Worm (Caenorhabditis elegans) whole organism, L4/young adult: ENCODE measurements around the gene F47E1.4.
A peak's percentile ranks its signal among the peaks of the same experiment; 100 is the strongest.

Experiments
- W03F9.2 ChIP-seq: fragments of 150-350 bp; optimal IDR thresholded peaks from 2 replicates; lab custom pipeline; 2014; ENCODE audit warnings: missing biosample characterization, missing genetic modification characterization
- dao-5 ChIP-seq: sonication (generic microtip); optimal IDR thresholded peaks from 2 replicates; lab custom pipeline; 2016; ENCODE audit warnings: missing genotype, missing genetic modification characterization, moderate library complexity, missing compliant biosample characterization
- him-1 ChIP-seq: sonication (generic microtip); optimal IDR thresholded peaks from 2 replicates; lab custom pipeline; 2016; ENCODE audit warnings: missing genotype, missing genetic modification reagents, missing genetic modification characterization, missing compliant biosample characterization

The F47E1.4 gene

DNA sequence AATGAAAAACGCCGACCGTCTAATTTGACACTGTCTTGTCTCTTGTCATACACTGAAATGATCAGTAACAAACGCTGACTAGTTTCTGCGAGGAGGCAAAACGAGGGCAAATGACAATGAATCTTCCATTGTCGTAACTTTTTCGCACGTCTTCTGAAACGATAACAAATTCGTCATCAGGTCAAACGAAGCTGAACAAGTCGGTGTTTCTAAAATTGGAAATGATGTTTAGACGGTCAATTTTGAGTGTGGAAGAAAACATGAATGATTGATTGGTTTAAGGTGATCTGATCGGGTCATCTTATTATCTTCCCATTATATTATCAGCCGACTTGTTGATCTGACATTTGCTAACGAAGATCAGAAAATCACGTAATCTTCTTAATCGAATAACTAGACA, 9.2 kb upstream of the F47E1.4 start:
- no peak for TF ChIP-seq W03F9.2 (tag; lab: Kevin White, UChicago)
- no peak for TF ChIP-seq dao-5 (tag; lab: Kevin White, UChicago)
- TF ChIP-seq him-1 (tag; lab: Kevin White, UChicago), result no peak

DNA sequence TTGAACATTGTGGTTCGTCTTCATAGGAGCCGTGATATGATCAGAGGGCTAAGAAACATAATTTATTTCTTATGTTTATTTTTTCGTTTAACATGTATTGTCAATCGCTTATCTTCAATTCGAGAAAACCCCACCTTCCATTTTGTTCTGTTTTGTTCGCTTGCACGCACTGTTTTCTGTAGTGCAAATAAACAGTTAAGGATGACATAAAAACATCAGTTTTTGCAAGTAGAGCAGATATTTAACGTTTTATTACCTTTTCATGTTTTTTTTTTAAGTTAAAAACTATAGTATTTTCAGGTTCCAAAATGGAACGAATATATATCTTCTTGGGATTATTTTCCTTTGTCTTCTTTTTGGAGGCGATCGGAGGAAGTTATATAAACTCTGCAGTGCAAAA, 5.3 kb upstream of the F47E1.4 start, which contains the start of gene F47E1.2:
Gene F47E1.2 (plus strand): TSS at position 301 of the 400 bp plus-strand sequence.
- TF ChIP-seq W03F9.2 (tag; lab: Kevin White, UChicago) (no peak), him-1 (tag; lab: Kevin White, UChicago) (no peak), dao-5 (tag; lab: Kevin White, UChicago) (no peak)

DNA sequence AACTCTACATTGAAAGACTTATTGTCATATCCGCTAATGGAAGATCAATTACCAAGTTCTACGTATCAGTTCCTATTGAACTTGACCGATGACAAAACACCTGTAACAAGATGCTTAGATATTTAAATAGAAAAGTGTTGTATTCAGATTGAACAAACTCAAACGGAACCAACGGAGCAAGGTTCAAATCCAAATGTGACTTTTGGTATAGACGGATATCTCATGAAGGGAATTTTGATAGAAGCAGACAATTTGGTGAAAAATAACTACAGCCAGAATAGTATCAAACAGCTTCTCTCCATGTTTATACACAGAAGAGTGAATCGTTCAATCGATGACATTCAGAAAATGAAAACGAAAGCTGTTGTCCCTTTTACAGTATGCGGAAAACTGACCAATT, 816 bp downstream of the F47E1.4 start:
- TF ChIP-seq W03F9.2 (tag; lab: Kevin White, UChicago), result no peak
- no peak for TF ChIP-seq him-1 (tag; lab: Kevin White, UChicago)
- no peak for TF ChIP-seq dao-5 (tag; lab: Kevin White, UChicago)

DNA sequence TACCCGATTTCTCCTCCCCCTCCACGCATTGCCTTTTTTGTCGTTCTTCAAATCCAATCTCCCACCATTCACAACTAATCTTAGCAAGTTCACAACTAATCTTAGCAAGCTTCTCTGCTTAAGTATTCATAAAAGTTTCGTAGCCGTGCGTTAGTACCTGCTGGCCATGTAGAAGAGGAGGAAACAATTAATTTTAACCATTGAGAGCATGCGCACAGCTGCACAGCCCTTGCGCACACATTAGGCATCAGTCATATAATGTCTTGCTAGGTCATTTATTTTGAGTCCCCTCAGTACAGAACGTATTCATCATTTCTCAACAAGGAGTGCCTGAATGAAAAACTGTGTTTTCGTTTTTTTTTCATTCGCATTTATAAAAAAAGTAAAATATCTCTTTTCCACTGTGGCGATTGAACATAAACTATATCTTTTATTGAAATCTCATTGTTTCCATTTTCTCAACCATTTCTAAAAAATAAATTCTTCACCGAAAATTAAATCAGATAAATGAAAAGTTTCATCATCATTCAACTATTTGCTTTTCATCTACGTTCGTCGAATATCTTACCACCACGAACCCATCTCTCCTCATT, 4.7 kb downstream of the F47E1.4 start:
- TF ChIP-seq dao-5 (tag; lab: Kevin White, UChicago) (no peak), him-1 (tag; lab: Kevin White, UChicago) (no peak), W03F9.2 (tag; lab: Kevin White, UChicago) (no peak)

DNA sequence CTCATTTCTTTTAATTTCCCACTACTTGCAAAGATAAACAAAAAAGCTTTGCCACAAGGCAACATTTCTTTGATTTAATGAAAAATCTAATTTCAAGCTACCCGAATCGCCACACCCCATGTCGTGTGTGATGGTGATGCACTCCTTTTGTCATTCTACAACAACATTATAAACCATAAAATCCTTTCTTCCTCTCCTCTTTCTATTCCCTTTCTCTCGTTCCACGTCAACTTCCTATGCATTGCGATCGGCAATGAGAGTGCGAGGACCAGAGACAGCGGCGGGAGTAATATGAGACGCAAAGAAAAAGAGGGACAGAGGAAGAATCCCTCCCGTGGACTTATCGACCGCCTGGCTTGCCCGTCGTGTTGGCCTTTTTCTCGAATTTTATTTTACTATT, 5.5 kb downstream of the F47E1.4 start:
- TF ChIP-seq W03F9.2 (tag; lab: Kevin White, UChicago), result no peak
- no peak for TF ChIP-seq dao-5 (tag; lab: Kevin White, UChicago)
- TF ChIP-seq him-1 (tag; lab: Kevin White, UChicago), result no peak

DNA sequence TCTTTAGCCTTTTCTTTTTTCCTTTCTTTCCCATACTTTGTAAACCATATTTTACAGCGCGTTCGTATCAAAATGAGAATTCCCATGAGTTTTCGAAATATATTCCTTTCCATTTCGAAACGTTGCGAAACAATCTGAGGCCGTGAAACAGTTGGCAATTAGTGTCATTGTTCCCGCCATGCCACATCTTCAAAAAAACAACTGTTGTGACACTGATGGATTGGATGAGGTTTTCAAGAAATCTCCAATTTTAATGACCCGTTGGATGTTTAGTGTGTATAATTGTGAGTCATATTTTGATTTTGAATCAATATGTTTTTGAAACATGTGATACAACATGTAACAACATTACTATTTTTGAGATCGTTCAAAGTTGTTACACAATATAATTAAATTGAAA, 6.4 kb downstream of the F47E1.4 start:
- TF ChIP-seq W03F9.2 (tag; lab: Kevin White, UChicago), result no peak

DNA sequence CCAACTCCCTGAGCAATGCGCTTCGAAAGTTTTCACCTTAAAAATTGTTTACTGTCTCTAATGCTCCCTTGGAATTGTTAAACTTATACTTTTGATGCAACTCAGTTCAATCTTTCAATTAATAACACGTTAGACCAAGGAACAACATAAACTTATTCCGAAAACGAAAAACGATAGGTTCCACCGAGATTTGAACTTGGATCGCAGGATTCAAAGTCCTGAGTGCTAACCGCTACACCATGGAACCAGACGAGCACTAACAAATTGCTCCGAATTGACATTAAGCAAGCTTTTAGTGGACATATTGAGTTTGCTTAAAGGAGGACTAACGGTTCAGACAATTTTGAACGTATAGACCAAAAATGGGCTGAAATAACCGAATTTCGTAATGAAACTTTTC, 11.9 kb downstream of the F47E1.4 start:
- no peak for TF ChIP-seq dao-5 (tag; lab: Kevin White, UChicago)
- TF ChIP-seq W03F9.2 (tag; lab: Kevin White, UChicago), result no peak
- no peak for TF ChIP-seq him-1 (tag; lab: Kevin White, UChicago)

DNA sequence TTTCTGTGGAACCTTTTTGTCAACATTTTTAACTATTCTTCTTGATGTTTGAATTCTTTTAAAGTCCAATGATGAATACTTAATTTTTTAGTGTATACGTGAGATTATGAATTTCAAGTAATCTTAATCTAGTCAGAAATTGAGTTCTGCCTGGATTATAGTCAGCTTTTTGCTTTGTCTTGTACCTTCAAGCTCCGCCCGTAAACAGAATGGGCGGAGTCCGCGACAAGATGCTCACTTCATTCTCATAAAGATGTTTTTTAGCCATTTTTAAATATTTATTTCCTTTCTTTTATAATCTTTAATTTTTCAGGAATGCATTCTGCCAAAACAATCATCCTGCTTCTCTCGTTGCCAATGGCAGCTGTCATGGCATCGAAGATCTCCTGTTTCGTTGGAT, 14.3 kb downstream of the F47E1.4 start, which contains the start of gene F47E1.1:
Gene F47E1.1 (plus strand): TSS at position 301 of the 400 bp plus-strand sequence.
- TF ChIP-seq him-1 (tag; lab: Kevin White, UChicago), result no peak
- no peak for TF ChIP-seq dao-5 (tag; lab: Kevin White, UChicago)
- TF ChIP-seq W03F9.2 (tag; lab: Kevin White, UChicago), result no peak

DNA sequence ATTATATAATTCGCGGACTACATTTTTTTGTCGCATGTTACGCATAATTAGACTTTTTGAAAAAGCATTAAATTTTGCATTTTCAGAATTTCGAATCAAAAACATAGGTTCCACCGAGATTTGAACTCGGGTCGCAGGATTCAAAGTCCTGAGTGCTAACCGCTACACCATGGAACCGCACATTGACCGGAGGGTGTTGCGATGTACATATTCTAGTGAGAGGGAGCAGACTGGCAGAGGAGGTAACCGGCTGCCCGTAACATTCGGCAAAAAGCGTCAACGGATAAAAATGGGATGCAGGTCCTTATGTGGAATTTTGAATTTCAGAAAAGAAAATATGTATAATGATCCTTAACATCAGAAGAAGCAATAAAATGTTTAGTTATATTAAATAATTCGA, 15.5 kb downstream of the F47E1.4 start:
- TF ChIP-seq him-1 (tag; lab: Kevin White, UChicago) (peak; percentile 19), W03F9.2 (tag; lab: Kevin White, UChicago) (peak; percentile 14), dao-5 (tag; lab: Kevin White, UChicago) (peak; percentile 40)

DNA sequence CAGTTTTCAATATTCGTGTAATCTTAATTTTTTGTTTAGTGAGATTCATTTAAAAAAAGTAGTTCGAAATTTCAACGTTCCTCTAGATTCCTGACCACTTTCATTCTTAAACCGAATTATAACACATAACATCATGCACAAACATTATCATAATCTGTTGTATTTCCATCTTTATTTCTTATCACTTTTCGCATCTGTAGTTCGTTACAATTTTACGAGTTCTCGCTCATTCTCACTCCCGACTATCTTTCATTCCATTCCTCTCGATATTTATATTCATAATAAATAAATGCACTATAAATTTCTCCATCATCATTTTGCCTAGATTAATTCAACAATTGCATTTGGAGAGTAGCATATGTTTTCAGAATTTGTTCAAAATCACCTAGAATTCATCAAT, 18.6 kb downstream of the F47E1.4 start:
- TF ChIP-seq W03F9.2 (tag; lab: Kevin White, UChicago) (no peak), him-1 (tag; lab: Kevin White, UChicago) (no peak), dao-5 (tag; lab: Kevin White, UChicago) (no peak)

DNA sequence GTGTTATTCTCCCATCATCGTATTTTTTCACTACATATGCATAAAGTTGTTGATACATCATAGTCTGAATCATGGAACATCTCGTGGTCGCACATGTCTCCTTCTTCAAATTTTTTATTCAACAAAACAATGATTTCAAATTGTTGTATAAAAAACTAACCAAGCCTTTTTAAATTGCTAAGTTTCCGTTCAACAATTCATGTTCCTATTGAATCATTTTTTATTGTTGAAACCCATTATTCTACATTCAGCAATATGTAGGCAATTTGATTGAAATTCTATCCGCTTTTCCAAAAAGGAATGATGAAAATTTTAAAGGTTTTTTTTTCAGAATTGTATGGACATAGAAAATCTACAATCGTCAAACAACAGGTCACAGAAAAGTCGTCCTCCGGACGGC, 20.0 kb downstream of the F47E1.4 start, which contains the start of gene ajm-1:
Gene ajm-1 (plus strand): TSS at position 301 of the 400 bp plus-strand sequence.
- TF ChIP-seq W03F9.2 (tag; lab: Kevin White, UChicago) (no peak), him-1 (tag; lab: Kevin White, UChicago) (no peak), dao-5 (tag; lab: Kevin White, UChicago) (no peak)

DNA sequence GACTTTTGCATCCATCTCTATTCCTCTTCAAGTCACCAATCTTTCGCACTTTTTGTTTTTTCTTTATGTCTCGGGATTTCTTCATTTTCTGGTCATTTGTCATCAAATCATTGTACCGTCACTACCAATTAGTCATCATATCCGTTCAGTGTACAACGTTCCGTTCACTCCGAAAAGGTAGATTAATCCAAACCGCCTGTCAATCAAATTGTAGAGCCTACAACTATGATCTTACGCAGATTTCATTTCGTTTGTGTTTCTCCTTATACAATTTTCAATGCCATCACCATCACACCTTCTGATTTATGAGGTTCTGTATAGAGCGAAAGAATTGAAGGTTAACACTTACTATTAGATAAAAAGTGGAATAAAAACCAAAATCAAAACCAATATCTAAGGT, 23.2 kb downstream of the F47E1.4 start:
- TF ChIP-seq dao-5 (tag; lab: Kevin White, UChicago) (no peak), W03F9.2 (tag; lab: Kevin White, UChicago) (no peak), him-1 (tag; lab: Kevin White, UChicago) (no peak)

DNA sequence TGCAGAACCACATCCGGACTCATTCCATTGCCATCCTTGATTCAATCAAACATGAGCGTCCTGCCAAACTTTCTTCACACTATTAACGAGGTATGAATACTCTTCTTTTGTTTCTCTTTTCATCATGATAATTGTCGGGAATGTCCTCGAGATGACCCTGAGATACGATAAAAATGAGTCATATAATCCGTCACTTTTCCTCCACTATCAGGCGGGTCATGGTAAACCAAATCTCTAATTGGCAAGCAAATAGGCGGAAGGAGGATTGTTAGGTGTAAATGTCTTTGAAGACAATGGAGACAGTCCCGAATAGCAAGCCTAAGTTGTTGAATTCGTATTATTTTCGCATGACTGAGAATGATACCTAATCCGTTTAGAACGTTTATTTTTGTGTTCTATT, 26.0 kb downstream of the F47E1.4 start:
- TF ChIP-seq him-1 (tag; lab: Kevin White, UChicago) (no peak), W03F9.2 (tag; lab: Kevin White, UChicago) (no peak), dao-5 (tag; lab: Kevin White, UChicago) (no peak)

DNA sequence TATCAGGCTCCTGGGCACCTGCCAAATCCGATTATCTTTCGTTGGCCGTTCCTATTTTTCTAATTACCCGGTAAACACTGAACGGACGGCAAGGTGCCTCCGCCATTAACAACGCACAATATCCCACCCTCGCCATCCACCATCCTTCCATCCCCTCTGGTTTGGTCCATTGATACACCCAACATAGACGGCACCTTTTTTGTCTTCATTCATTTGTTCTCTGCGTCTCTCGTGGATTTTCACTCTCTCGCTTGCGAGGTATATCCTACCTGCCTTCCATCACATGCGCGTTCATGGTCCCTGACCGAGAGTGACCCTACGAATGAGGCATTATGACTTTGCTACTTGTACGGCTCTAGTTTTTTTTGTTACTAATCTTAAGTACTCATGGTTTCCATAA, 26.9 kb downstream of the F47E1.4 start:
- TF ChIP-seq him-1 (tag; lab: Kevin White, UChicago), result no peak
- no peak for TF ChIP-seq dao-5 (tag; lab: Kevin White, UChicago)
- TF ChIP-seq W03F9.2 (tag; lab: Kevin White, UChicago), result no peak
